Fruit fly (Drosophila melanogaster) S2 (cell line): ENCODE data around the gene Mst89B.

ENCODE experiments used
- CG8478 ChIP-seq: fragments of >200 bp; optimal IDR thresholded peaks from 2 replicates; lab custom pipeline; 2018
- CTCF ChIP-seq, 2 experiments: fragments of >200 bp; optimal IDR thresholded peaks; 2 replicates each; lab custom pipeline; 2018

DNA sequence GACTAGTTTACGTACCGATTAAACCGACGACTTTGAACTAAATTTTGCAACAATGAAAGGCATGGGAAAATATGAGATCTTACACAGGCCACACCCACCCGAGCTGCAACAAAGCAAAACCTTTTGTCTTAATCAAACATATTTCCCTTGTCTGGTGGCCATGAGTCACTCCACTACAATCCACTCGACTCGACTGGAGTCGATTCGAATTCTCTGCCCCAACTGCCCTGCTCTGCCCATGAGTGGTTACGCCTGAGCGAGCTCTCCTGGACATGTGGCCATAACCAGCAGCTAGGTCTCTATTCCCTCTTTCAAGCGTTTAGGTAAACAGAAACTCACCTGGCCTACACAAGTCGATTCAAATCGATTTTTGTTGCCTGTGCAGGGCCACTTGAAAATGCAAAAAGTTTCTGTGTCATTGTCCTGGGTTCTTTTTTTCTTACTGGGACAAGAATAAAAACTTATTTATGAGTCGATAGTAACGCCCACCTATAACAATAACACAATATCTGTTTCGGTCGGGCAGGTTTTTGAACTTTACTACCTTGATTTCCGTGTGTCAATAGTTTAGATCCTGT, 22.0 kb downstream of the Mst89B start:
- TF ChIP-seq CG8478 (lab: Kevin White, UChicago) (no peak), CTCF (optimal IDR thresholded peaks at IDR 0.05; lab: Kevin White, UChicago) (no peak)
